Worm (Caenorhabditis elegans): ENCODE results near the gene Y71G10AR.4.

DNA sequence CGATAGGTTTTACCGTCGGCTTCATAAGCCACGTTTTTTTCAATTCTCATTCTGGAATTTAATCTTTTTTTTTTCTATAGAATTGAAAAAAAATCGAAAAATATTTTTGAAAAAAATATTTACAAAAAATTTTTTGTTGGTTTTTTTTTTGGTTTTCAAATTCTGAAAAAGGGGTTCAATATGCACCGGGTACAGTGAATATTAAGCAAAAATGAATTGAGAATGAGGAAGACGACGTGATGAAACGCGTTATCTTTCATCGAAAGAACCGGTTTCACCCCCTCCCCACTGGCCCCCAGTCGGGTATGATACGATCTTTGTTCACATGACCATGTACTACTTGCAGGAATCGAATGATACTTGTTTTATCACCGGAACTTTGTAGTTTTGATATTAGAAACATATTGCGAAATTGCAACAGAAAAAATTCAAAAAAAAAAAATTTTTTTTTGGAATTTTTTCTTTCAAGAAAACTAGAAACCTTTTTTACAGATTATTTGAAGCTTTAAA, 49.5 kb upstream of the Y71G10AR.4 start, which contains the start of gene C54E4.5:
- TF ChIP-seq mxl-2 (GFP tag; conservative IDR thresholded peaks at IDR 0.05) (no peak), nhr-11 (tag; optimal IDR thresholded peaks at IDR 0.05) (no peak), fos-1 (tag; optimal IDR thresholded peaks at IDR 0.05) (no peak), unc-130 (GFP tag; optimal IDR thresholded peaks at IDR 0.05) (no peak), nhr-76 (tag; optimal IDR thresholded peaks at IDR 0.05) (no peak), dpl-1 (GFP tag; optimal IDR thresholded peaks at IDR 0.05) (no peak), mdl-1 (tag; optimal IDR thresholded peaks at IDR 0.05) (peak in 1 of 2 experiments; percentile 29), egl-27 (tag; optimal IDR thresholded peaks at IDR 0.05) (no peak), tag-97 (GFP tag; IDR thresholded peaks at IDR 0.05) (no peak), php-3 (GFP tag; IDR thresholded peaks at IDR 0.05) (no peak), ceh-82 (tag; optimal IDR thresholded peaks at IDR 0.05) (no peak), pqm-1 (tag; optimal IDR thresholded peaks at IDR 0.05) (no peak), attf-4 (tag; optimal IDR thresholded peaks at IDR 0.05) (no peak), ztf-7 (tag; optimal IDR thresholded peaks at IDR 0.05) (no peak)
